Worm (Caenorhabditis elegans) whole organism, young adult: Measurements from ENCODE around the gene B0024.4.

ENCODE experiments used
- B0019.2 ChIP-seq: fragments of 200-800 bp; sonication (Bioruptor generic); conservative IDR thresholded peaks from 2 replicates; pipeline ENCODE4 v1.3.6; 2022; ENCODE audit warnings: missing genetic modification reagents, missing genetic modification characterization, missing compliant biosample characterization
- C06A6.2 ChIP-seq: fragments of 200-800 bp; sonication (Bioruptor generic); conservative IDR thresholded peaks from 2 replicates; pipeline ENCODE4 v1.3.6; 2022; ENCODE audit warnings: missing genetic modification characterization, missing compliant biosample characterization
- F23B12.7 ChIP-seq: sonication (generic microtip); optimal IDR thresholded peaks from 2 replicates; lab custom pipeline; 2017; ENCODE audit warnings: missing genetic modification characterization, mild to moderate bottlenecking, missing compliant biosample characterization, antibody characterized with exemption, moderate library complexity; ENCODE audit not compliant: insufficient read depth
- F49E8.2 ChIP-seq: sonication (generic microtip); optimal IDR thresholded peaks from 3 replicates; lab custom pipeline; 2017; ENCODE audit warnings: missing genetic modification characterization, mild to moderate bottlenecking, missing compliant biosample characterization, antibody characterized with exemption, moderate library complexity; ENCODE audit not compliant: insufficient read depth
- F57C9.4 ChIP-seq: sonication (generic microtip); optimal IDR thresholded peaks from 2 replicates; lab custom pipeline; 2017; ENCODE audit warnings: mild to moderate bottlenecking, missing genetic modification characterization, missing compliant biosample characterization
- T07F8.4 ChIP-seq: sonication (generic microtip); optimal IDR thresholded peaks from 2 replicates; lab custom pipeline; 2016; ENCODE audit warnings: mild to moderate bottlenecking, missing genetic modification characterization, moderate library complexity, missing compliant biosample characterization
- T26A5.8 ChIP-seq: sonication (generic microtip); optimal IDR thresholded peaks from 2 replicates; lab custom pipeline; 2016; ENCODE audit warnings: missing genetic modification characterization, missing compliant biosample characterization
- Y53F4B.3 ChIP-seq: fragments of 200-800 bp; sonication (Bioruptor generic); IDR thresholded peaks from 2 replicates; pipeline ENCODE4 v1.3.6; 2022; ENCODE audit warnings: missing genetic modification reagents, missing genetic modification characterization, missing compliant biosample characterization
- Y53G8AR.9 ChIP-seq: fragments of 200-800 bp; sonication (Bioruptor generic); conservative IDR thresholded peaks from 2 replicates; pipeline ENCODE4 v1.3.6; 2022; ENCODE audit warnings: missing genetic modification reagents, missing genetic modification characterization, missing compliant biosample characterization
- attf-3 ChIP-seq: fragments of 200-800 bp; sonication (Bioruptor generic); conservative IDR thresholded peaks from 2 replicates; pipeline ENCODE4 v1.3.6; 2022; ENCODE audit warnings: missing genetic modification reagents, missing genetic modification characterization, missing compliant biosample characterization
- attf-6 ChIP-seq: fragments of 200-800 bp; sonication (Bioruptor generic); IDR thresholded peaks from 2 replicates; pipeline ENCODE4 v1.3.6; 2022; ENCODE audit warnings: missing genetic modification reagents, missing genetic modification characterization, missing compliant biosample characterization
- bed-1 ChIP-seq: fragments of 200-800 bp; sonication (Bioruptor generic); IDR thresholded peaks from 2 replicates; pipeline ENCODE4 v1.3.6; 2022; ENCODE audit warnings: missing genetic modification reagents, missing genetic modification characterization, missing compliant biosample characterization
- bed-2 ChIP-seq: fragments of 200-800 bp; sonication (Bioruptor generic); IDR thresholded peaks from 2 replicates; pipeline ENCODE4 v1.3.6; 2022; ENCODE audit warnings: missing genetic modification reagents, missing genetic modification characterization, missing compliant biosample characterization
- ceh-40 ChIP-seq: fragments of 200-800 bp; sonication (Bioruptor generic); IDR thresholded peaks from 2 replicates; pipeline ENCODE4 v1.3.6; 2022; ENCODE audit warnings: missing genetic modification characterization, missing compliant biosample characterization
- ceh-58 ChIP-seq: fragments of 200-800 bp; sonication (Bioruptor generic); IDR thresholded peaks from 2 replicates; pipeline ENCODE4 v1.3.6; 2022; ENCODE audit warnings: missing genetic modification characterization, missing compliant biosample characterization
- chd-7 ChIP-seq: sonication (generic microtip); optimal IDR thresholded peaks from 2 replicates; lab custom pipeline; 2016; ENCODE audit warnings: mild to moderate bottlenecking, missing genetic modification characterization, moderate library complexity, missing compliant biosample characterization
- dox-1 ChIP-seq: fragments of 200-800 bp; sonication (Bioruptor generic); IDR thresholded peaks from 2 replicates; pipeline ENCODE4 v1.3.6; 2022; ENCODE audit warnings: missing genetic modification reagents, missing genetic modification characterization, missing compliant biosample characterization
- egl-44 ChIP-seq: fragments of 200-800 bp; sonication (Bioruptor generic); IDR thresholded peaks from 2 replicates; pipeline ENCODE4 v1.3.6; 2022; ENCODE audit warnings: missing genetic modification reagents, missing genetic modification characterization, missing compliant biosample characterization
- egrh-3 ChIP-seq: fragments of 200-800 bp; sonication (Bioruptor generic); IDR thresholded peaks from 2 replicates; pipeline ENCODE4 v1.3.6; 2022; ENCODE audit warnings: missing genetic modification reagents, missing genetic modification characterization, missing compliant biosample characterization
- ekl-4 ChIP-seq: fragments of 200-800 bp; sonication (Bioruptor generic); IDR thresholded peaks from 2 replicates; pipeline ENCODE4 v1.3.6; 2022; ENCODE audit warnings: missing genetic modification reagents, missing genetic modification characterization, missing compliant biosample characterization
- gei-17 ChIP-seq: fragments of 200-800 bp; sonication (Bioruptor generic); optimal IDR thresholded peaks from 2 replicates; lab custom pipeline; 2018; ENCODE audit warnings: mild to moderate bottlenecking, missing genetic modification characterization, missing compliant biosample characterization
- hmg-1.2 ChIP-seq: fragments of 200-800 bp; sonication (Bioruptor generic); IDR thresholded peaks from 2 replicates; pipeline ENCODE4 v1.3.6; 2022; ENCODE audit warnings: missing genetic modification reagents, missing genetic modification characterization, missing compliant biosample characterization
- hsf-1 ChIP-seq: fragments of 200-800 bp; sonication (Bioruptor generic); IDR thresholded peaks from 2 replicates; pipeline ENCODE4 v1.3.6; 2022; ENCODE audit warnings: missing genetic modification reagents, missing genetic modification characterization, missing compliant biosample characterization
- lag-1 ChIP-seq: fragments of 200-800 bp; sonication (Bioruptor generic); IDR thresholded peaks from 2 replicates; pipeline ENCODE4 v1.3.6; 2022; ENCODE audit warnings: missing genetic modification reagents, missing genetic modification characterization, missing compliant biosample characterization
- let-607 ChIP-seq, 2 experiments: fragments of 200-800 bp in 1 of 2; sonication (Bioruptor generic) in 1 of 2; sonication (generic microtip) in 1 of 2; optimal IDR thresholded peaks; 2 replicates each; lab custom pipeline; 2016 to 2018; ENCODE audit warnings: mild to moderate bottlenecking in 2 of 2, missing compliant biosample characterization in 2 of 2, missing genetic modification characterization in 2 of 2, moderate library complexity in 2 of 2, missing genotype in 1 of 2
- lin-35 ChIP-seq, 3 experiments: fragments of 150-350 bp in 2 of 3; sonication (generic microtip) in 1 of 3; optimal IDR thresholded peaks; 2 replicates each; lab custom pipeline; 2014 to 2018; ENCODE audit warnings: missing biosample characterization in 3 of 3, missing genetic modification characterization in 3 of 3, missing genetic modification reagents in 3 of 3
- lir-1 ChIP-seq: fragments of 200-800 bp; sonication (Bioruptor generic); conservative IDR thresholded peaks from 2 replicates; pipeline ENCODE4 v1.3.6; 2022; ENCODE audit warnings: missing genetic modification reagents, missing genetic modification characterization, missing compliant biosample characterization
- lsl-1 ChIP-seq: fragments of 200-800 bp; sonication (Bioruptor generic); optimal IDR thresholded peaks from 2 replicates; lab custom pipeline; 2018; ENCODE audit warnings: mild to moderate bottlenecking, missing genetic modification characterization, moderate library complexity, missing compliant biosample characterization
- madf-3 ChIP-seq: fragments of 200-800 bp; sonication (Bioruptor generic); IDR thresholded peaks from 2 replicates; pipeline ENCODE4 v1.3.6; 2022; ENCODE audit warnings: missing genetic modification reagents, missing genetic modification characterization, missing compliant biosample characterization
- mes-4 ChIP-seq: sonication (generic microtip); optimal IDR thresholded peaks from 2 replicates; lab custom pipeline; 2016; ENCODE audit warnings: missing genotype, missing genetic modification characterization, missing compliant biosample characterization
- nfya-1 ChIP-seq: sonication (generic microtip); optimal IDR thresholded peaks from 2 replicates; lab custom pipeline; 2017; ENCODE audit warnings: antibody characterized with exemption, missing compliant biosample characterization, missing genetic modification characterization, borderline replicate concordance; ENCODE audit not compliant: insufficient read depth
- nfyb-1 ChIP-seq: fragments of 200-800 bp; sonication (Bioruptor generic); IDR thresholded peaks from 2 replicates; pipeline ENCODE4 v1.3.6; 2022; ENCODE audit warnings: missing genetic modification reagents, missing genetic modification characterization, missing compliant biosample characterization
- nhr-179 ChIP-seq: sonication (generic microtip); optimal IDR thresholded peaks from 2 replicates; lab custom pipeline; 2016; ENCODE audit warnings: mild to moderate bottlenecking, missing genetic modification characterization, missing compliant biosample characterization
- nhr-27 ChIP-seq: fragments of 200-800 bp; sonication (Bioruptor generic); optimal IDR thresholded peaks from 2 replicates; lab custom pipeline; 2018; ENCODE audit warnings: mild to moderate bottlenecking, missing genetic modification characterization, moderate library complexity, missing compliant biosample characterization
- nhr-80 ChIP-seq: sonication (generic microtip); optimal IDR thresholded peaks from 2 replicates; lab custom pipeline; 2016; ENCODE audit warnings: missing genetic modification characterization, missing compliant biosample characterization
- nhr-90 ChIP-seq: sonication (generic microtip); optimal IDR thresholded peaks from 2 replicates; lab custom pipeline; 2016; ENCODE audit warnings: missing genotype, mild to moderate bottlenecking, missing genetic modification characterization, missing compliant biosample characterization
- snpc-1.3 ChIP-seq: sonication (generic microtip); optimal IDR thresholded peaks from 2 replicates; lab custom pipeline; 2017; ENCODE audit warnings: missing genetic modification characterization, mild to moderate bottlenecking, missing compliant biosample characterization, antibody characterized with exemption, moderate library complexity, missing genotype, missing genetic modification reagents; ENCODE audit not compliant: insufficient read depth
- snpc-3.4 ChIP-seq: sonication (generic microtip); optimal IDR thresholded peaks from 2 replicates; lab custom pipeline; 2017; ENCODE audit warnings: missing genetic modification characterization, mild to moderate bottlenecking, missing compliant biosample characterization, antibody characterized with exemption, moderate library complexity, missing genotype, missing genetic modification reagents
- snpc-4 ChIP-seq, 5 experiments: fragments of 150-350 bp in 1 of 5; sonication (generic microtip) in 4 of 5; optimal IDR thresholded peaks; 2 replicates each; lab custom pipeline; 2014 to 2018; ENCODE audit warnings: missing genetic modification characterization in 5 of 5, missing biosample characterization in 3 of 5, antibody characterized with exemption in 2 of 5, mild to moderate bottlenecking in 2 of 5, missing compliant biosample characterization in 2 of 5, missing genotype in 2 of 5, moderate library complexity in 2 of 5, missing genetic modification reagents in 1 of 5
- somi-1 ChIP-seq: fragments of 200-800 bp; sonication (Bioruptor generic); optimal IDR thresholded peaks from 2 replicates; lab custom pipeline; 2018; ENCODE audit warnings: mild to moderate bottlenecking, missing genetic modification characterization, missing compliant biosample characterization
- tbx-9 ChIP-seq: sonication (generic microtip); optimal IDR thresholded peaks from 2 replicates; lab custom pipeline; 2016; ENCODE audit warnings: borderline replicate concordance, missing genetic modification characterization, inconsistent platforms, missing compliant biosample characterization
- zfh-2 ChIP-seq: fragments of 200-800 bp; sonication (Bioruptor generic); conservative IDR thresholded peaks from 2 replicates; pipeline ENCODE4 v1.3.6; 2022; ENCODE audit warnings: missing genetic modification reagents, missing genetic modification characterization, missing compliant biosample characterization
- zim-3 ChIP-seq: sonication (generic microtip); optimal IDR thresholded peaks from 2 replicates; lab custom pipeline; 2017; ENCODE audit warnings: mild to moderate bottlenecking, missing genetic modification characterization, moderate library complexity, missing compliant biosample characterization
- ztf-22 ChIP-seq: fragments of 200-800 bp; sonication (Bioruptor generic); optimal IDR thresholded peaks from 2 replicates; lab custom pipeline; 2018; ENCODE audit warnings: mild to moderate bottlenecking, missing genetic modification characterization, moderate library complexity, missing compliant biosample characterization
- ztf-3 ChIP-seq: fragments of 200-800 bp; sonication (Bioruptor generic); optimal IDR thresholded peaks from 2 replicates; lab custom pipeline; 2018; ENCODE audit warnings: mild to moderate bottlenecking, missing genetic modification characterization, missing compliant biosample characterization
- ztf-6 ChIP-seq: fragments of 200-800 bp; sonication (Bioruptor generic); IDR thresholded peaks from 2 replicates; pipeline ENCODE4 v1.3.6; 2022; ENCODE audit warnings: missing genetic modification reagents, missing genetic modification characterization, missing compliant biosample characterization

The B0024.4 gene

ce11 chrV:10320101-10320761 lies 23.0 kb downstream of the B0024.4 start, which contains the start of the genes gna-1 and B0024.13 (continued):
- no peak for TF ChIP-seq ztf-3 (GFP tag; lab: Kevin White, UChicago)
- no peak for TF ChIP-seq madf-3 (GFP tag; lab: Robert Waterston, UW)
- no peak for TF ChIP-seq T07F8.4 (tag; lab: Kevin White, UChicago)
- TF ChIP-seq nhr-27 (tag; lab: Kevin White, UChicago) = no peak
- TF ChIP-seq bed-2 (GFP tag; lab: Robert Waterston, UW) = peak; percentile 53; the same call in 1 of the 2 replicates
- TF ChIP-seq C06A6.2 (GFP tag; lab: Robert Waterston, UW) = no peak
- no peak for TF ChIP-seq chd-7 (tag; lab: Kevin White, UChicago)
- no peak for TF ChIP-seq F57C9.4 (tag; lab: Kevin White, UChicago)
- TF ChIP-seq ztf-22 (GFP tag; lab: Kevin White, UChicago) = no peak
- no peak for TF ChIP-seq attf-6 (GFP tag; lab: Robert Waterston, UW)
- peak; percentile 24 for TF ChIP-seq lsl-1 (GFP tag; lab: Kevin White, UChicago)
- TF ChIP-seq ekl-4 (GFP tag; lab: Robert Waterston, UW) = no peak
- no peak for TF ChIP-seq mes-4 (tag; lab: Kevin White, UChicago)
- TF ChIP-seq attf-3 (GFP tag; lab: Robert Waterston, UW) = no peak
- TF ChIP-seq gei-17 = no peak
- TF ChIP-seq bed-1 (GFP tag; lab: Robert Waterston, UW) = no peak
- TF ChIP-seq nhr-90 = no peak
- TF ChIP-seq hmg-1.2 (GFP tag; lab: Robert Waterston, UW) = 0 out of 2 replicates have a peak, but pooled peaks have one; percentile 9
- no peak for TF ChIP-seq lin-35 (GFP tag; optimal IDR thresholded peaks at IDR 0.05; lab: Kevin White, UChicago)
- peak; percentile 56; the same call in 1 of the 2 replicates for TF ChIP-seq lir-1 (GFP tag; lab: Robert Waterston, UW)
- no peak for TF ChIP-seq nfyb-1 (GFP tag; lab: Robert Waterston, UW)
- TF ChIP-seq egrh-3 (GFP tag; lab: Robert Waterston, UW) = no peak
- TF ChIP-seq nfya-1 (tag; lab: Kevin White, UChicago) = no peak
- no peak for TF ChIP-seq Y53F4B.3 (GFP tag; lab: Robert Waterston, UW)
- no peak for TF ChIP-seq lag-1 (GFP tag; lab: Robert Waterston, UW)
- TF ChIP-seq zim-3 (tag; lab: Kevin White, UChicago) = no peak
- TF ChIP-seq F23B12.7 (tag; lab: Kevin White, UChicago) = no peak
- no peak for TF ChIP-seq snpc-4 (GFP tag; optimal IDR thresholded peaks at IDR 0.05; lab: Kevin White, UChicago)
- peak in 2 of 4 experiments; percentile 10 to 39 for TF ChIP-seq snpc-4 (tag; optimal IDR thresholded peaks at IDR 0.05; lab: Kevin White, UChicago)
- no peak for TF ChIP-seq somi-1
- no peak for TF ChIP-seq nhr-179
- no peak for TF ChIP-seq ztf-6 (GFP tag; lab: Robert Waterston, UW)
- no peak for TF ChIP-seq egl-44 (GFP tag; lab: Robert Waterston, UW)
- TF ChIP-seq snpc-1.3 (tag; lab: Kevin White, UChicago) = no peak
- no peak for TF ChIP-seq zfh-2 (GFP tag; lab: Robert Waterston, UW)
- peak; percentile 70; the same call in 1 of the 2 replicates for TF ChIP-seq ceh-40 (GFP tag; lab: Robert Waterston, UW)
- no peak for TF ChIP-seq B0019.2 (GFP tag; lab: Robert Waterston, UW)
- TF ChIP-seq snpc-3.4 (tag; lab: Kevin White, UChicago) = peak; percentile 30
- TF ChIP-seq tbx-9 (tag; lab: Kevin White, UChicago) = no peak
- TF ChIP-seq Y53G8AR.9 (GFP tag; lab: Robert Waterston, UW) = no peak
- TF ChIP-seq let-607 (tag; optimal IDR thresholded peaks at IDR 0.05; lab: Kevin White, UChicago) = peak in 1 of 2 experiments; percentile 45
- no peak for TF ChIP-seq hsf-1 (GFP tag; lab: Robert Waterston, UW)
- TF ChIP-seq nhr-80 = no peak
- TF ChIP-seq dox-1 (GFP tag; lab: Robert Waterston, UW) = peak; percentile 46
- TF ChIP-seq F49E8.2 = no peak
- no peak for TF ChIP-seq ceh-58 (GFP tag; lab: Robert Waterston, UW)
- TF ChIP-seq T26A5.8 (tag; lab: Kevin White, UChicago) = no peak
